Worm (Caenorhabditis elegans): ENCODE data around the gene hrg-10.

hrg-10 gene

DNA sequence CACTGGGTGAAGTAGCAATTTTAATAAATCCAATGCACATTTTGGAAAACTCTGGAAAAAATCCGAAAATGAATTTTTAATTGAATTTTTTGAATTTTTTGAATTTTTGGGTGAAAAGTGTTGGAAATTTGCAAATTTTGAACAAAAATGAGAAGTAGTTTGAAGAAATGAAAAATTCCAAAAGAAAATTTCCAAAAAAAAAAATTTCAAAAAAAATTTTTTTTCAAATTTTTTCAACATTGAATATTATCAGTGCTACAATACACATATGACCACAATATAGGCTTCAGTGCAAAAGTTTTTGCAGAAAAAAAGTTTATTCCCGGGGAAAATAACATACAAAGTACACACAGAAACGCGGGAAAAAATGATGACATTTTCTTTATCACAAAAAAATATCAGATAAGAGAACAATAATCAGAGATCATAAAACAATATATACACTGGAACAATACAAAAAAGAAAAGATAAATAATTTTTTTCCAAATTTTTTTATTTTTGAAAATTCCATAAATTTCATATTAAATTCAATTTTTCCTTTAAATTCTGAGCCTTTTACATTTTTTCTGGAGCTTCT lies at the start of gene hrg-10:
hrg-10 (minus strand) TSS at position 51 of the 577 bp plus-strand sequence.
- TF ChIP-seq W03F9.2 (tag; optimal IDR thresholded peaks at IDR 0.05) (no peak), him-1 (tag; optimal IDR thresholded peaks at IDR 0.05) (no peak), dao-5 (tag; optimal IDR thresholded peaks at IDR 0.05) (no peak)

DNA sequence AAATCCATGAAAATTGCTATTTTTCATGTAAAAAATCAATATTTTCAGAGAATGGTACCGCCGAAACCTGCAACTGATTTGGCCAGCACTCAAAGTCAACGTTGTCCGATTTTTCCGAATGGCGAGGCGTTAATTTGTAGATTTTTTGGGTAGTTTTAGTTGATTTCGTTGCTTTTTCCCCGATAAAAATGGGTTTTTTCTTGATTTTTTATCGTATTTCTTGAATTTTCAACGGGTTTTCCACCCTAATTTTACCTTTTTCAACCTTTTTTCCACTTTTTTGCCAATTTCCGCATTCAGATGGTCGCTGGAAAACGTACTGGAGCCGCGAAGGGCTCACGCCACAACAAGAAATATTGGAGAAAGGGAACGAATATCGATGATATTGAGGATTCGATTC lies 44.5 kb upstream of the hrg-10 start, which contains the start of gene Y39B6A.33:
Y39B6A.33 (plus strand) TSS at position 301 of the 400 bp plus-strand sequence.
- TF ChIP-seq him-1 (tag; optimal IDR thresholded peaks at IDR 0.05) (no peak), dao-5 (tag; optimal IDR thresholded peaks at IDR 0.05) (no peak), W03F9.2 (tag; optimal IDR thresholded peaks at IDR 0.05) (no peak)

DNA sequence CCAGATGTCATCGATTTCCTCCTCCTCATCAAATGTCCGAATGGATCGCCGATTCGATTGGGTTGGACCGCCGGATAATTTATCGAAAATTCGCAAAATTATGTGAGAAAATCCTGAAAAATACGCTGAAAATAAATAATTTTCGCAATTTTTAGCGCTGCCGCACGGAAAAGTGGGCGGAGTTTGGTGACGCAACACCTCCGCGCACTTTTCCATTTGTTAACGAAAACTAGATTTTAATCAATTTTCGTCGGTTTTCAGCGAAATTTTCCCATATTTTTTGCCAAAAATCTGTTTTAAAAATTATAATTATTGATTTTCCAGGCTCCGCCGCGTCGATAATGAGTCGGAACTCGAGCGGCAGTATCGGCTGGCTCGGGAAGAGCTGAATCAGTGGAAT lies 43.9 kb upstream of the hrg-10 start, which contains the start of gene Y39B6A.34:
Y39B6A.34 (plus strand) TSS at position 3 of the 400 bp plus-strand sequence.
- TF ChIP-seq W03F9.2 (tag; optimal IDR thresholded peaks at IDR 0.05) (no peak), dao-5 (tag; optimal IDR thresholded peaks at IDR 0.05) (no peak), him-1 (tag; optimal IDR thresholded peaks at IDR 0.05) (no peak)

DNA sequence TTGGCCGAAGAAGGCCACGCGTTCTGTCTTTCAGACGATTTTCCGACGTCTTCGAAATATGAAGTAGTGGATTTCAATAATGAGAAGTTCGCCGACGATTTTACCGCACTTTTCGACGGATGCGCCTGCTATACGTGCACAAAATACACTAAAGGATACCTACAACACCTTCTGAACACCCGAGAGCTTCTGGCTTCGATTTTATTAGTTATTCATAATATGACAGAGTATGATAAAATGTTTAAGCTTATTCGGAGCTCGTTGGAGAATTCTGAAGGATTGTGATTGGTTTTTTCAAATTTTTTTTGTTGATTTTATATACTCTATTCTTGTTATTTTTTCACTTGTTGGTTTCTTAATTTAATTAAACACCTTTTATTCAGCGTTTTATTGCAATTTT lies 43.4 kb upstream of the hrg-10 start:
- no peak for TF ChIP-seq him-1 (tag; optimal IDR thresholded peaks at IDR 0.05)
- TF ChIP-seq W03F9.2 (tag; optimal IDR thresholded peaks at IDR 0.05): no peak
- TF ChIP-seq dao-5 (tag; optimal IDR thresholded peaks at IDR 0.05): no peak

DNA sequence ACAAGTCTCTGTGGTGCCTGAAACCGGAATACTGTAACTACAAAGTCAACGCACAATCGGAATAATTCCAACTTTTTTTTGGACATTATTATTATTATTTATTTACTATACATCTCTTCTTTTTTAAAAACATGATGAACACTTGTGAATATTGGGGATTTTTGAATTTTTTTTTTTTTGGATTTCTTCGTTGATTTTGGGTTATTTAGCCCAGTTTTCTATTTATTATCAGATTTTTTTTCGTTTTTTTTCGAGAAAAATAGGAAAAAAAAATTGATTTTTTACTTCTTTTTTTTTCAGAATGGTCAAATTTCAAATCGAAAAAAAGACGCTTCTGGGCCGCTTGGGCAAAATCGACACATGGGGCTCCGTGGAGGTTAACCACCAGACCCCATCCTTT lies 40.9 kb upstream of the hrg-10 start, which contains the start of gene tgt-2:
tgt-2 (plus strand) TSS at position 301 of the 400 bp plus-strand sequence.
- TF ChIP-seq W03F9.2 (tag; optimal IDR thresholded peaks at IDR 0.05) (no peak), him-1 (tag; optimal IDR thresholded peaks at IDR 0.05) (no peak), dao-5 (tag; optimal IDR thresholded peaks at IDR 0.05) (no peak)

DNA sequence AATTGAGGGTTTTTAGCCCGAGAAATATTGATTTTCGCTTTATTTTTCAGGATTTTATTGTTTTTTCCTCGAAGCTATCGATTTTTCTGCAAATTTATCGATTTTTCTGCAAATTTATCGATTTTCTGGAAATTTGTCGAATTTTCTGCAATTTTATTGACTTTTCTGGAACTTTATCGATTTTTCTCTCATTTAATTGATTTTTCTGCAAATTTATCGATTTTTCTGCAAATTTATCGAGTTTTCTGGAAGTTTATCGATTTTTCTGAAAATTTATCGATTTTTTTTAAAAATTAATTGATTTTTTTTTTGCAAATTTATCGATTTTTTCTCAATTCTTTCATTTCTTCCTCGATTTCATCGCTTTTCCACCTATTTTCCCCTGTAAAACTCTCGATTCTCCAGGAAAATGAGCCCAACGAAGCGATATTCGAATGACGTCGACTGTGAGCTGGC lies 36.4 kb upstream of the hrg-10 start, which contains the start of gene gtf-2F2:
gtf-2F2 (plus strand) TSS at position 406 of the 456 bp plus-strand sequence.
- TF ChIP-seq him-1 (tag; optimal IDR thresholded peaks at IDR 0.05): no peak
- TF ChIP-seq W03F9.2 (tag; optimal IDR thresholded peaks at IDR 0.05): no peak
- TF ChIP-seq dao-5 (tag; optimal IDR thresholded peaks at IDR 0.05): no peak

DNA sequence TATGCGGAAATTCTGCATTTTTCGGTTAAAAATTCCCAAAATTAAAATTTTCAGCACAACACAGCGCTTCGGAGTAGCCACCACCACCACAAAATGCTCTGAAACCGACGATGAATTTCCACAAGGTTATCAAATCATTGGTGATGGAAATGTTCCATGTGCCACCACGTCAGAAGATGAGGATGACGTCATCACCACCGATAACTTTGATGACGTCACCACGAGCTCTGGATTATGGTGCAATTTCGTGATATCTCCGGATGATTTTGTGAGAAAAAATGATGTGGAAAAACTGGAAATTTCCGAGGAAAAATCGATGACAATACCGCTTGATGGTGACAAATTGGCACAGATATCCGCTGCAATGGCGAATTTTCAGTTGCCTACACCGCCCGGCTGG lies 35.9 kb upstream of the hrg-10 start:
- TF ChIP-seq W03F9.2 (tag; optimal IDR thresholded peaks at IDR 0.05): no peak
- TF ChIP-seq dao-5 (tag; optimal IDR thresholded peaks at IDR 0.05): no peak
- no peak for TF ChIP-seq him-1 (tag; optimal IDR thresholded peaks at IDR 0.05)

DNA sequence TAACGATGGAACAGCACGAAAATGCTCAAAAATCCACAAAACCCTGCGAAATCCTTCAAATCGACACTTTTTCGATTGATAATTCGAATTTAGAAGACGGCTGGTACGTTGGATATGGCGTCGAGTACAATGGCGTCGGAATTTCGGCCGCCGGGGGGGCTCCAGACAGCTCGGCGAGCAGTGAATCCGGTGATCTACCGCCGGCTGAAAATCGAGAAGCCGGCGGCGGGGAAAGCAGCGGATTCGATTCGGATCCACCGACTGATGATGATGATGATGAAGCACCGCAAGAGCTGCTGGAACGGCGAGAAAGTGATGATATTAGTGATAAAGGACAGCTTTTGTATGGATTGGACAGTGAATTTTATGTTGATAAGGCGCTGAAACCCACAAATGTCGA lies 33.8 kb upstream of the hrg-10 start:
- no peak for TF ChIP-seq W03F9.2 (tag; optimal IDR thresholded peaks at IDR 0.05)
- no peak for TF ChIP-seq him-1 (tag; optimal IDR thresholded peaks at IDR 0.05)
- TF ChIP-seq dao-5 (tag; optimal IDR thresholded peaks at IDR 0.05): no peak

DNA sequence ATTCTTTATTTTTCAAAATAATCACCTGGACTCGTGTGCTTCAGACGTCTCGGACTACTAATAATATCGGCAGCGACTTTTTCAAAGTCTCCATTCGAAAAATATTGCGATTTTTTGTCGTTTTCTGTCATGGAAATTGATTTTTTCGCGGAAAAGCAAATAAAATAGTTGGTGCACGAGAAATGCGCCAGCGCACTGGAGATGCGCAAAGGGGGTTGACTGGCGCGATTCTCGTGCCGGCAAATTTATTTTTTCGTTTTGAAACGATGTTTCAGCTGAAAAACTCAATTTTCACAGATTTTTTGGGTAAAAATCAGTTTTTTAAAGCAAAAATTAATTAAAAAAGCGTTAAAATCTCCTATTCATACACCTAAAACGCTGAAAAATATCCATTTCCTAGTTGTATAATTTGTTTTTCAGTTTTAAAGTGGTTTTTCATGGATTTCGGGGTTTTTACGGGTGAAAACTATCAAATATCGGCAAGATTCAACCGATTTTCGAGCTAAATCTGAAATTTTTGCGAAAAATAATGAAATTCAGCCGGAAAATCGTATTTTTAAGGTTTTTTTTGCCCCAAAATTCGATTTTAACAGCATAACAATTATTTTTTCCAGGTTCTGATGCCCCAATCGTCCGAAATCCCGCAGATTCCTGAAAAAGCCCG lies 33.3 kb upstream of the hrg-10 start, which contains the start of the genes reps-1 and Y39B6A.37:
reps-1 (minus strand) TSS at position 263 of the 664 bp plus-strand sequence.
Y39B6A.37 (plus strand) TSS at position 614 of the 664 bp plus-strand sequence.
- TF ChIP-seq W03F9.2 (tag; optimal IDR thresholded peaks at IDR 0.05): peak; percentile 42
- no peak for TF ChIP-seq him-1 (tag; optimal IDR thresholded peaks at IDR 0.05)

DNA sequence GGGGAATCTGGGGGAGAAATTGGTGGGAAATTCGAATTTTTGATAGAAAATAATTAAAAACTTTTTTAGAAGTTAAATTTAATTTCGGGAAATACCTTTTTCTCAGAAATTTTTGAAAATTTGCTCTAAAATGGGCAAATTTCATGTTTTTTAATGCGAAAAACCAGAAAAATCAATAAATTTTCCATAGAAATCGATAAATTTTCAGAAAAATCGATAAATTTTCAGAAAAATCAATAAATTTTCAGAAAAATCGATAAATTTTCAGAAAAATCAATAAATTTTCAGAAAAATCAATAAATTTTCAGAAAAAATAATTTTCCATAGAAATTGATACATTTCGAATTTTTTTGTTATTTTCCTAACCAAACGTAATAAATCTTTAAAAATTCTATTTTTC lies 29.0 kb upstream of the hrg-10 start:
- TF ChIP-seq dao-5 (tag; optimal IDR thresholded peaks at IDR 0.05) (no peak), W03F9.2 (tag; optimal IDR thresholded peaks at IDR 0.05) (no peak), him-1 (tag; optimal IDR thresholded peaks at IDR 0.05) (no peak)

DNA sequence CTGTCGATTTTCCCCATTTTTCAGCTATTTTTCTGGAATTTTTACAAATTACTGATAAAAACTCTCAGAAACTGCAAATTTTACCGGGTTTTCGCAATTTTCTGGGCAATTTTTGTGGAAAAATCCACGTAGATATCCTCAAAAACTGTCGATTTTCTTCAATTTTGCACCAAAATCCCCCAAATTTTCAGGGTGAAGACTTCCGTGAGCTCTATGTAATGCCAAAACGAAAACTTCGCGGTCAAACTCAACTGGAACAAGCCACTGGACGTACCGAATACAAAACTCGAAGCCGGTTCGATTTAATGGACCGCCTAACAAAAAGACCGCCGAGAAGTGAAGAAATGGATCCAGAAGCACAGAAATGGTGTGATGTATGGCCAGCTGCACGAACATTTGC lies 24.6 kb upstream of the hrg-10 start:
- TF ChIP-seq him-1 (tag; optimal IDR thresholded peaks at IDR 0.05) (no peak), dao-5 (tag; optimal IDR thresholded peaks at IDR 0.05) (no peak), W03F9.2 (tag; optimal IDR thresholded peaks at IDR 0.05) (no peak)

DNA sequence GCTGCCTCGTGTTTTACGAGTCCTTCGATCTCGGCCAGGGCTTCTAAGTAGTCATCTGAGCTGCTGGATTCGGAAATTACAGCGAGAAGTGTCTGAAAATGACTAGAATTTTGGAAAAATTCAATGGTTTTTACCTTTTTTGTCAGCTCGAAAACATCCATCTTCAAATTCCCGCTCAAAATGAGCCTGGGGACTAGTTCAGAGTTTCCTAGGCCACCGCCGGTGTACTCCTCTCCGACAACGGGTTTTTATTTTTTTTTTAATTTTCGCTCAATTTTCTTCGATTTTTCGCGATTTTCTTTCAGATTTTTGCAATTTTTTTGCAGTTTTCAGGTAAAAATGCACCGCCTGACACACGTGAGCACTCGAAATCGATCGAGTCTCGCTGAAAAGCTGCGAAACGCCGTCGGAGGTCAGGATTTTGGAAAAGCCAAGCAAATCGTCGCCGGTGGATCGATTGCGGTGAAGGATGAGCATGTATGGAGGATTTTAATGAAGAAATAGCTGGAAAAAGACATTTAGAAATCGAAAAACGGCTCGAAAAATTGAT lies 23.9 kb upstream of the hrg-10 start, which contains the start of the genes mrps-35 and sws-1:
mrps-35 (plus strand) TSS at position 327 of the 550 bp plus-strand sequence.
sws-1 (minus strand) TSS at position 500 of the 550 bp plus-strand sequence.
- TF ChIP-seq him-1 (tag; optimal IDR thresholded peaks at IDR 0.05) (no peak), dao-5 (tag; optimal IDR thresholded peaks at IDR 0.05) (no peak), W03F9.2 (tag; optimal IDR thresholded peaks at IDR 0.05) (peak; percentile 57)

DNA sequence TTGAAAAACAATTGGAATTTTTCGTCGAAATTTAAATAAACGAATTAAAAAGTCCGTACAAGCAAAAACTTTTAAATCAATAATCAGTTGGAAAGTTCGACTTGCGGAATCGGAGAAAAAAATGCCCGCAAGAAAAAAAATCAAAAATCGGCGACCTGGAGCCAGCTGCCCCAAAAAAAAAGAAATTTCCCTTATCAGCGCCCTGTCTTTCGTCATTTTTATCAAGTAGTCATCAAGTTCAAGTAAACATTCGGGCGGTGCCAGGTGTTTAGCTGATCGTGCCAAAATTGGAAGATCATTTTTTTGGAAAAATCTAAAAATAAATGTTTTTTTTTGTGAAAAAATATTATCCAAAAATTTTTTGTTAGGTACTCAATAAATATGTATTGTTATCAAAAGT lies 21.2 kb upstream of the hrg-10 start:
- TF ChIP-seq him-1 (tag; optimal IDR thresholded peaks at IDR 0.05) (no peak), W03F9.2 (tag; optimal IDR thresholded peaks at IDR 0.05) (no peak), dao-5 (tag; optimal IDR thresholded peaks at IDR 0.05) (no peak)

DNA sequence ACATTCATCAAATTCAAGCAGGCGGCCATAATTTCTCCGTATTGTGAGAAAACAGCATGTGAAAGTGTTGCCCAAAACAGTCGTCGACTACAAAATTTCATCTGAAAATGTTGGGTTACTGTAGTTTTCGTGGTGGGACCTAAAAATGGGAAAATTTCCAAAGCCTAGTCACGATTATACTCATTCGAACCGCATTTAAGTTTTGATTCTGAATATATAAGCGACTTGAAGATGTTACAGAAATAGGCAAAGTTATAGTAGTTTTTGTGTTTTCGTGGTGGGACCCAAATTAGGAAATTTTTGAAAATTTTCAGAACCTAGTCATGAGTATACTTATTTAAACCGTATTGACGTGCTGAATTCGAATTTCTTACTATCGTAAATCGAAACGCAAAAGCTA lies 20.8 kb upstream of the hrg-10 start, which contains the start of gene Y39B6A.41:
Y39B6A.41 (minus strand) TSS at position 101 of the 400 bp plus-strand sequence.
- no peak for TF ChIP-seq W03F9.2 (tag; optimal IDR thresholded peaks at IDR 0.05)
- TF ChIP-seq dao-5 (tag; optimal IDR thresholded peaks at IDR 0.05): no peak
- no peak for TF ChIP-seq him-1 (tag; optimal IDR thresholded peaks at IDR 0.05)
